Fruit fly (Drosophila melanogaster) whole organism, prepupa: ENCODE results near the gene qtc.

ENCODE experiments used
- CG4318 ChIP-seq: fragments of 200-800 bp; sonication (Bioruptor generic); optimal IDR thresholded peaks from 3 replicates; lab custom pipeline; 2017; ENCODE audit warnings: missing biosample characterization, mild to moderate bottlenecking, missing genetic modification characterization
- CG6808 ChIP-seq: fragments of 200-800 bp; sonication (Bioruptor generic); optimal IDR thresholded peaks from 3 replicates; lab custom pipeline; 2017; ENCODE audit warnings: missing biosample characterization, missing genetic modification characterization, mild to moderate bottlenecking, moderate library complexity, missing genetic modification reagents
- CG8632 ChIP-seq: fragments of 200-800 bp; sonication (Bioruptor generic); optimal IDR thresholded peaks from 3 replicates; lab custom pipeline; 2016; ENCODE audit warnings: missing biosample characterization, missing genetic modification characterization
- Eip75B ChIP-seq: fragments of 200-800 bp; sonication (Bioruptor generic); optimal IDR thresholded peaks from 3 replicates; lab custom pipeline; 2016; ENCODE audit warnings: missing biosample characterization, missing genetic modification characterization
- Ets96B ChIP-seq: fragments of 200-800 bp; optimal IDR thresholded peaks from 2 replicates; lab custom pipeline; 2019; ENCODE audit warnings: missing biosample characterization, mild to moderate bottlenecking, missing genetic modification characterization, moderate library complexity
- Hr39 ChIP-seq: fragments of 200-800 bp; sonication (Bioruptor generic); optimal IDR thresholded peaks from 2 replicates; lab custom pipeline; 2016; ENCODE audit warnings: missing biosample characterization, missing genetic modification characterization
- Hr4 ChIP-seq: fragments of 200-800 bp; sonication (Bioruptor generic); optimal IDR thresholded peaks from 3 replicates; lab custom pipeline; 2016; ENCODE audit warnings: missing biosample characterization, missing genetic modification characterization
- Sox102F ChIP-seq: fragments of 200-800 bp; sonication (Bioruptor generic); optimal IDR thresholded peaks from 2 replicates; lab custom pipeline; 2016; ENCODE audit warnings: missing biosample characterization, mild to moderate bottlenecking, missing genetic modification characterization
- Sox15 ChIP-seq: fragments of 200-800 bp; sonication (Bioruptor generic); optimal IDR thresholded peaks from 3 replicates; lab custom pipeline; 2016; ENCODE audit warnings: missing biosample characterization, missing genetic modification characterization
- achi ChIP-seq: fragments of 200-800 bp; sonication (Bioruptor generic); optimal IDR thresholded peaks from 3 replicates; lab custom pipeline; 2016; ENCODE audit warnings: missing biosample characterization, missing genetic modification characterization
- fd85E ChIP-seq: fragments of 200-800 bp; sonication (Bioruptor generic); optimal IDR thresholded peaks from 3 replicates; lab custom pipeline; 2016; ENCODE audit warnings: missing biosample characterization, missing genetic modification characterization
- svp ChIP-seq: fragments of 200-800 bp; sonication (Bioruptor generic); peaks from one replicate; lab custom pipeline; 2016; ENCODE audit warnings: missing biosample characterization, missing genetic modification characterization
- topi ChIP-seq: fragments of 200-800 bp; sonication (Bioruptor generic); optimal IDR thresholded peaks from 3 replicates; lab custom pipeline; 2016; ENCODE audit warnings: missing biosample characterization, missing genetic modification characterization

- TF ChIP-seq achi (GFP tag; lab: Kevin White, UChicago) = no peak
- no peak for TF ChIP-seq Eip75B (GFP tag; lab: Kevin White, UChicago)
- TF ChIP-seq Sox15 (GFP tag; lab: Kevin White, UChicago) = no peak
- TF ChIP-seq CG4318 (GFP tag; lab: Kevin White, UChicago) = no peak
- TF ChIP-seq CG6808 = no peak
- TF ChIP-seq Ets96B (tag; lab: Kevin White, UChicago) = no peak
- TF ChIP-seq Sox102F (GFP tag; lab: Kevin White, UChicago) = no peak
- TF ChIP-seq Hr4 (GFP tag; lab: Kevin White, UChicago) = no peak
- TF ChIP-seq topi = no peak
- no peak for TF ChIP-seq CG8632
- TF ChIP-seq svp (GFP tag; lab: Kevin White, UChicago) = no peak
- no peak for TF ChIP-seq Hr39 (GFP tag; lab: Kevin White, UChicago)
- TF ChIP-seq fd85E (GFP tag; lab: Kevin White, UChicago) = no peak
These were observed 18.5 kb upstream of the qtc start for dm6 chr2L:5042076-5042475.
